Fruit fly (Drosophila melanogaster) whole organism, embryonic: Measurements from ENCODE around the gene CG33795.

ENCODE experiments used
- ATbp ChIP-seq: fragments of 200-800 bp; sonication (Bioruptor generic); optimal IDR thresholded peaks from 2 replicates; lab custom pipeline; 2017; ENCODE audit warnings: missing biosample characterization, mild to moderate bottlenecking, missing genetic modification characterization, missing genetic modification reagents
- BEAF-32 ChIP-seq: fragments of 200-800 bp; sonication (Bioruptor generic); optimal IDR thresholded peaks from 3 replicates; lab custom pipeline; 2017; ENCODE audit warnings: missing biosample characterization, missing genetic modification characterization, mild to moderate bottlenecking, moderate library complexity, missing genetic modification reagents
- BtbVII ChIP-seq: fragments of 200-800 bp; sonication (Bioruptor generic); optimal IDR thresholded peaks from 3 replicates; lab custom pipeline; 2017; ENCODE audit warnings: missing biosample characterization, mild to moderate bottlenecking, missing genetic modification characterization
- CG10321 ChIP-seq: fragments of 200-800 bp; sonication (Bioruptor generic); IDR thresholded peaks from 2 replicates; pipeline ENCODE4 v1.3.6; 2022; ENCODE audit warnings: missing biosample characterization, missing genetic modification characterization
- CG10431 ChIP-seq: fragments of 200-800 bp; sonication (Bioruptor generic); optimal IDR thresholded peaks from 3 replicates; lab custom pipeline; 2018; ENCODE audit warnings: missing biosample characterization, mild to moderate bottlenecking, missing genetic modification characterization
- CG11398 ChIP-seq: fragments of 200-800 bp; sonication (Bioruptor generic); optimal IDR thresholded peaks from 2 replicates; lab custom pipeline; 2016; ENCODE audit warnings: missing biosample characterization, missing genetic modification characterization
- CG14014 ChIP-seq: fragments of 200-800 bp; sonication (Bioruptor generic); IDR thresholded peaks from 2 replicates; pipeline ENCODE4 v1.3.6; 2022; ENCODE audit warnings: missing biosample characterization, missing genetic modification characterization
- CG14667 ChIP-seq: fragments of 200-800 bp; sonication (Bioruptor generic); IDR thresholded peaks from 2 replicates; pipeline ENCODE4 v1.3.6; 2022; ENCODE audit warnings: missing biosample characterization, missing genetic modification characterization
- CG1603 ChIP-seq: fragments of 200-800 bp; sonication (Bioruptor generic); optimal IDR thresholded peaks from 2 replicates; lab custom pipeline; 2019; ENCODE audit warnings: missing biosample characterization, mild to moderate bottlenecking, missing genetic modification characterization, moderate library complexity
- CG17829 ChIP-seq: fragments of 200-800 bp; optimal IDR thresholded peaks from 2 replicates; lab custom pipeline; 2019; ENCODE audit warnings: missing biosample characterization, mild to moderate bottlenecking, missing genetic modification characterization, moderate library complexity
- CG32532 ChIP-seq: fragments of 200-800 bp; sonication (Bioruptor generic); IDR thresholded peaks from 2 replicates; pipeline ENCODE4 v1.3.6; 2022; ENCODE audit warnings: missing biosample characterization, missing genetic modification characterization
- CG7839 ChIP-seq: fragments of 200-800 bp; sonication (Bioruptor generic); optimal IDR thresholded peaks from 3 replicates; lab custom pipeline; 2018; ENCODE audit warnings: missing biosample characterization, mild to moderate bottlenecking, missing genetic modification characterization, moderate library complexity
- D ChIP-seq, 2 experiments: fragments of 200-800 bp in 1 of 2; fragments of >200 bp in 1 of 2; sonication (Bioruptor generic) in 1 of 2; optimal IDR thresholded peaks; 2 replicates in 1 of 2; 3 replicates in 1 of 2; lab custom pipeline; 2017; ENCODE audit warnings: mild to moderate bottlenecking in 1 of 2, missing biosample characterization in 1 of 2, missing genetic modification characterization in 1 of 2, missing genetic modification reagents in 1 of 2
- HHEX ChIP-seq: fragments of 200-800 bp; sonication (Bioruptor generic); optimal IDR thresholded peaks from 3 replicates; lab custom pipeline; 2017; ENCODE audit warnings: missing biosample characterization, mild to moderate bottlenecking, missing genetic modification characterization, missing genetic modification reagents
- Jarid2 ChIP-seq: fragments of 200-800 bp; sonication (Bioruptor generic); optimal IDR thresholded peaks from 3 replicates; lab custom pipeline; 2017; ENCODE audit warnings: mild to moderate bottlenecking, missing biosample characterization, missing genetic modification reagents, missing genetic modification characterization
- Lhr ChIP-seq: fragments of 200-800 bp; sonication (Bioruptor generic); optimal IDR thresholded peaks from 3 replicates; lab custom pipeline; 2017; ENCODE audit warnings: mild to moderate bottlenecking, missing biosample characterization, missing genetic modification reagents, missing genetic modification characterization
- Med ChIP-seq: fragments of 200-800 bp; sonication (Bioruptor generic); peaks from one replicate; lab custom pipeline; 2016; ENCODE audit warnings: missing biosample characterization, missing genetic modification characterization, mild to moderate bottlenecking, inconsistent platforms, moderate library complexity
- Mes4 ChIP-seq: fragments of 200-800 bp; sonication (Bioruptor generic); optimal IDR thresholded peaks from 2 replicates; lab custom pipeline; 2016; ENCODE audit warnings: missing biosample characterization, missing genetic modification characterization
- Trl ChIP-seq, 3 experiments: fragments of >200 bp in 2 of 3; fragments of 200-800 bp in 1 of 3; sonication (Bioruptor generic) in 1 of 3; optimal IDR thresholded peaks; 2 replicates in 1 of 3; 3 replicates in 2 of 3; lab custom pipeline; 2016 to 2017; ENCODE audit warnings: missing biosample characterization in 1 of 3, missing genetic modification characterization in 1 of 3
- chn ChIP-seq: fragments of 200-800 bp; sonication (Bioruptor generic); optimal IDR thresholded peaks from 2 replicates; lab custom pipeline; 2016; ENCODE audit warnings: missing biosample characterization, missing genetic modification characterization
- cwo ChIP-seq: fragments of 200-800 bp; sonication (Bioruptor generic); optimal IDR thresholded peaks from 3 replicates; lab custom pipeline; 2017; ENCODE audit warnings: missing biosample characterization, missing genetic modification characterization, mild to moderate bottlenecking, moderate library complexity, missing genetic modification reagents
- dan ChIP-seq: fragments of 200-800 bp; sonication (Bioruptor generic); IDR thresholded peaks from 2 replicates; pipeline ENCODE4 v1.3.6; 2022; ENCODE audit warnings: missing biosample characterization, missing genetic modification characterization
- eve ChIP-seq, 2 experiments: fragments of >200 bp; optimal IDR thresholded peaks; 2 replicates each; lab custom pipeline; 2017; ENCODE audit warnings: missing biosample characterization in 2 of 2, missing genetic modification characterization in 2 of 2
- exex ChIP-seq: fragments of 200-800 bp; sonication (Bioruptor generic); optimal IDR thresholded peaks from 4 replicates; lab custom pipeline; 2018; ENCODE audit warnings: missing biosample characterization, mild to moderate bottlenecking, missing genetic modification characterization, moderate library complexity
- ftz-f1 ChIP-seq: fragments of 200-800 bp; sonication (Bioruptor generic); optimal IDR thresholded peaks from 2 replicates; lab custom pipeline; 2016; ENCODE audit warnings: missing biosample characterization, missing genetic modification characterization
- maf-S ChIP-seq: fragments of 200-800 bp; sonication (Bioruptor generic); optimal IDR thresholded peaks from 2 replicates; lab custom pipeline; 2016; ENCODE audit warnings: missing biosample characterization, missing genetic modification characterization
- prd ChIP-seq, 3 experiments: fragments of >200 bp in 2 of 3; fragments of 200-800 bp in 1 of 3; sonication (Bioruptor generic) in 1 of 3; optimal IDR thresholded peaks in 2 of 3; IDR thresholded peaks in 1 of 3; 2 replicates in 2 of 3; 3 replicates in 1 of 3; pipeline versions ENCODE4 v1.3.6 to Lab custom; 2017 to 2022; ENCODE audit warnings: missing biosample characterization in 1 of 3, missing genetic modification characterization in 1 of 3
- rib ChIP-seq: fragments of 200-800 bp; sonication (Bioruptor generic); IDR thresholded peaks from 2 replicates; pipeline ENCODE4 v1.3.6; 2022; ENCODE audit warnings: missing biosample characterization, missing genetic modification characterization
- sd ChIP-seq: fragments of 200-800 bp; sonication (Bioruptor generic); optimal IDR thresholded peaks from 3 replicates; lab custom pipeline; 2018; ENCODE audit warnings: missing biosample characterization, mild to moderate bottlenecking, missing genetic modification characterization, moderate library complexity
- sens ChIP-seq: fragments of 200-800 bp; sonication (Bioruptor generic); peaks from one replicate; lab custom pipeline; 2016; ENCODE audit warnings: missing biosample characterization, missing genetic modification characterization
- sob ChIP-seq: fragments of 200-800 bp; sonication (Bioruptor generic); IDR thresholded peaks from 2 replicates; pipeline ENCODE4 v1.3.6; 2022; ENCODE audit warnings: missing biosample characterization, missing genetic modification characterization
- sr ChIP-seq: fragments of 200-800 bp; sonication (Bioruptor generic); IDR thresholded peaks from 3 replicates; pipeline ENCODE4 v1.3.6; 2022; ENCODE audit warnings: missing biosample characterization, missing genetic modification characterization
- sug ChIP-seq: fragments of 200-800 bp; optimal IDR thresholded peaks from 2 replicates; lab custom pipeline; 2019; ENCODE audit warnings: missing biosample characterization, mild to moderate bottlenecking, missing genetic modification characterization, moderate library complexity
- tup ChIP-seq: fragments of 200-800 bp; sonication (Bioruptor generic); optimal IDR thresholded peaks from 2 replicates; lab custom pipeline; 2016; ENCODE audit warnings: missing biosample characterization, mild to moderate bottlenecking, missing genetic modification characterization, moderate library complexity
- vvl ChIP-seq: fragments of 200-800 bp; sonication (Bioruptor generic); IDR thresholded peaks from 2 replicates; pipeline ENCODE4 v1.3.6; 2022; ENCODE audit warnings: missing biosample characterization, missing genetic modification characterization
- zen ChIP-seq: fragments of 200-800 bp; sonication (Bioruptor generic); optimal IDR thresholded peaks from 3 replicates; lab custom pipeline; 2018; ENCODE audit warnings: missing biosample characterization, mild to moderate bottlenecking, missing genetic modification characterization, moderate library complexity
- zen2 ChIP-seq: fragments of 200-800 bp; sonication (Bioruptor generic); IDR thresholded peaks from 3 replicates; pipeline ENCODE4 v1.3.6; 2022; ENCODE audit warnings: missing biosample characterization, missing genetic modification characterization; ENCODE audit not compliant: partially characterized antibody

CG33795 gene

DNA sequence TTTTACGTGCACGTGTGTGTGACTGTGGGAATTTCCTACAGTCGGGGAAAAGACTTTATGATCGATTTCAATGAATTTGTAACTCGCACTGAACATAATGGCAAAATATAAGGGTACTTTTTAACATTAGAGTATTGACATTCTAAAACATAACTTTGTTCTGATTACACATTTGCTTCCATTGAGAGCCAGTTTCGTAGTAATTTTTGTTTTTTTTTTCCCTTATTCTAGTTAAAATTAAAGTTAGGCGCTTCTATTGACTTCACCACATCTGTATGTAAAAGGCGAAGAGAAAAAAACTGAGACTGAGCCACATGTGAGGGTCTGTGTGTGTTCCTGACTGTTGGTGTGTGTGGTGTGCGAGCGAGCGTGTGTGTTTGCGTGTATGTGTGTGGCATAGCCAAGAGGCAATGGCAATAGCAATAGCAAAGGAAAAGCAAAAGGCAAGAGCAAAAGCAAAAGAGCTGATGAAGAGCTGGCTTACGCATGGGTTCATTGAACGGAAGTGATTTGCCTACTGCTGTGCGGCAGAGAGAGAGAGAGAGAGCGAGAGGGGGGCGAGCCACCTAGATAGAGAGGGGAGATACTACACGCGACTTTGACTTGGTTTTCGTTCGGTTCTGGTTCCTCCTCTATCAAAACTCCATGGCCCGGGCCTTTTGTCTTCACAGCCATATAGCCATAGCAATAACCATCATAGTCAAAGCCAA is 9.2 kb downstream of the CG33795 start (continued):
- TF ChIP-seq Trl (optimal IDR thresholded peaks at IDR 0.05; lab: Kevin White, UChicago) (peak; percentile 57 to 87), Trl (GFP tag; optimal IDR thresholded peaks at IDR 0.05; lab: Kevin White, UChicago) (peak; percentile 37), HHEX (GFP tag; lab: Kevin White, UChicago) (peak; percentile 79), chn (GFP tag; lab: Kevin White, UChicago) (peak; percentile 56)

DNA sequence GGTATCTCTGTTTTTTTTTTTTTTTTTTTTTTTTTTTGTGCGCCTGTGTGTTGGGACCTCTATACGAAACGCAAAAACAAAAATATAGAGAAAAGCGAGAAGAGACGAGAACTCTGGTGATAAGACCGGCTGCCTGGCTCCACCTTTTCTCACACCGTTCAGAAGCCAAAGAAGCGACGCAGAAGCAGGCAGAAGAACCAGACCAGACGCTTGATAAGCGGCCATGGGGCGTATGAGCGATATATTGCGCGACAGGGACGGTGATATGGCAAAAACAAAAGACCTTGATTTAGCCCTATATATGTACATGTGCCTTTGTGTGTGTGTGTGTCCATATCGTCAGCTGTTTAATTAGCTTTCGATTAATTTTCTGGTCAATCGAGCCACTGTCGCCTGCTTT is 10.0 kb downstream of the CG33795 start:
- TF ChIP-seq Jarid2 = no peak
- TF ChIP-seq dan (GFP tag; lab: Robert Waterston, UW) = no peak
- peak; percentile 21 for TF ChIP-seq Med (GFP tag; lab: Kevin White, UChicago)
- no peak for TF ChIP-seq BEAF-32 (GFP tag; lab: Kevin White, UChicago)
- TF ChIP-seq cwo = no peak
- no peak for TF ChIP-seq vvl (GFP tag; lab: Robert Waterston, UW)
- no peak for TF ChIP-seq sd
- TF ChIP-seq CG17829 (tag; lab: Kevin White, UChicago) = no peak
- TF ChIP-seq sens (GFP tag; lab: Kevin White, UChicago) = peak; percentile 12
- no peak for TF ChIP-seq sr
- TF ChIP-seq CG32532 (GFP tag; lab: Robert Waterston, UW) = no peak
- peak; percentile 73 for TF ChIP-seq exex (tag; lab: Kevin White, UChicago)
- 0 out of 2 replicates have a peak, but pooled peaks have one; percentile 9 for TF ChIP-seq CG10321 (GFP tag; lab: Robert Waterston, UW)
- no peak for TF ChIP-seq CG14014 (GFP tag; lab: Robert Waterston, UW)
- no peak for TF ChIP-seq CG14667 (GFP tag; lab: Robert Waterston, UW)
- no peak for TF ChIP-seq rib (GFP tag; lab: Robert Waterston, UW)
- 0 out of 3 replicates have a peak, but pooled peaks have one; percentile 7 for TF ChIP-seq zen2 (GFP tag; lab: Robert Waterston, UW)
- no peak for TF ChIP-seq Lhr (GFP tag; lab: Kevin White, UChicago)
- TF ChIP-seq D (optimal IDR thresholded peaks at IDR 0.05; lab: Kevin White, UChicago) = no peak
- no peak for TF ChIP-seq D (GFP tag; optimal IDR thresholded peaks at IDR 0.05; lab: Kevin White, UChicago)
- TF ChIP-seq CG7839 (tag; lab: Kevin White, UChicago) = no peak
- TF ChIP-seq tup (GFP tag; lab: Kevin White, UChicago) = no peak
- TF ChIP-seq BtbVII (GFP tag; lab: Kevin White, UChicago) = no peak
- TF ChIP-seq CG11398 (GFP tag; lab: Kevin White, UChicago) = no peak
- peak; percentile 31 for TF ChIP-seq sug (tag; lab: Kevin White, UChicago)
- TF ChIP-seq CG10431 (GFP tag; lab: Kevin White, UChicago) = peak; percentile 26
- no peak for TF ChIP-seq Mes4 (GFP tag; lab: Kevin White, UChicago)
- TF ChIP-seq maf-S (GFP tag; lab: Kevin White, UChicago) = no peak
- peak; percentile 45 for TF ChIP-seq ftz-f1
- no peak for TF ChIP-seq eve (GFP tag; optimal IDR thresholded peaks at IDR 0.05; lab: Kevin White, UChicago)
- TF ChIP-seq ATbp (GFP tag; lab: Kevin White, UChicago) = no peak
- TF ChIP-seq CG1603 = no peak
- no peak for TF ChIP-seq sob
- no peak for TF ChIP-seq prd (optimal IDR thresholded peaks at IDR 0.05; lab: Kevin White, UChicago)
- no peak for TF ChIP-seq prd (GFP tag; IDR thresholded peaks at IDR 0.05; lab: Robert Waterston, UW)
- TF ChIP-seq zen = no peak
